Worm (Caenorhabditis elegans) whole organism, young adult: ENCODE measurements around the gene Y24F12A.1.

ENCODE experiments used
- B0019.2 ChIP-seq: fragments of 200-800 bp; sonication (Bioruptor generic); conservative IDR thresholded peaks from 2 replicates; pipeline ENCODE4 v1.3.6; 2022; ENCODE audit warnings: missing genetic modification reagents, missing genetic modification characterization, missing compliant biosample characterization
- F22D6.2 ChIP-seq: sonication (generic microtip); optimal IDR thresholded peaks from 2 replicates; lab custom pipeline; 2016; ENCODE audit warnings: mild to moderate bottlenecking, missing genetic modification characterization, missing compliant biosample characterization
- atf-7 ChIP-seq: sonication (generic microtip); optimal IDR thresholded peaks from 2 replicates; lab custom pipeline; 2017; ENCODE audit warnings: mild to moderate bottlenecking, missing genetic modification characterization, missing compliant biosample characterization
- athp-1 ChIP-seq: sonication (generic microtip); optimal IDR thresholded peaks from 2 replicates; lab custom pipeline; 2017; ENCODE audit warnings: mild to moderate bottlenecking, missing genetic modification characterization, missing compliant biosample characterization
- ceh-100 ChIP-seq: fragments of 200-800 bp; sonication (Bioruptor generic); IDR thresholded peaks from 2 replicates; pipeline ENCODE4 v1.3.6; 2022; ENCODE audit warnings: missing genetic modification reagents, missing genetic modification characterization, missing compliant biosample characterization
- egl-18 ChIP-seq: fragments of 200-800 bp; sonication (Bioruptor generic); IDR thresholded peaks from 2 replicates; pipeline ENCODE4 v1.3.6; 2022; ENCODE audit warnings: missing genetic modification reagents, missing genetic modification characterization, missing compliant biosample characterization
- fkh-3 ChIP-seq: sonication (generic microtip); optimal IDR thresholded peaks from 2 replicates; lab custom pipeline; 2016; ENCODE audit warnings: mild to moderate bottlenecking, missing genetic modification characterization, missing compliant biosample characterization
- hlh-12 ChIP-seq: sonication (generic microtip); optimal IDR thresholded peaks from 2 replicates; lab custom pipeline; 2016; ENCODE audit warnings: missing genetic modification characterization, missing compliant biosample characterization
- lin-35 ChIP-seq, 3 experiments: fragments of 150-350 bp in 2 of 3; sonication (generic microtip) in 1 of 3; optimal IDR thresholded peaks; 2 replicates each; lab custom pipeline; 2014 to 2018; ENCODE audit warnings: missing biosample characterization in 3 of 3, missing genetic modification characterization in 3 of 3, missing genetic modification reagents in 3 of 3
- lsy-27 ChIP-seq: sonication (generic microtip); optimal IDR thresholded peaks from 2 replicates; lab custom pipeline; 2017; ENCODE audit warnings: missing genetic modification characterization, mild to moderate bottlenecking, missing compliant biosample characterization, antibody characterized with exemption, missing genotype, borderline replicate concordance; ENCODE audit not compliant: insufficient read depth
- nfya-1 ChIP-seq: sonication (generic microtip); optimal IDR thresholded peaks from 2 replicates; lab custom pipeline; 2017; ENCODE audit warnings: antibody characterized with exemption, missing compliant biosample characterization, missing genetic modification characterization, borderline replicate concordance; ENCODE audit not compliant: insufficient read depth
- unc-62 ChIP-seq: fragments of 150-350 bp; optimal IDR thresholded peaks from 2 replicates; lab custom pipeline; 2014; ENCODE audit warnings: missing biosample characterization, missing genetic modification reagents, missing genetic modification characterization
- ztf-22 ChIP-seq: fragments of 200-800 bp; sonication (Bioruptor generic); optimal IDR thresholded peaks from 2 replicates; lab custom pipeline; 2018; ENCODE audit warnings: mild to moderate bottlenecking, missing genetic modification characterization, moderate library complexity, missing compliant biosample characterization
- ztf-26 ChIP-seq: sonication (generic microtip); optimal IDR thresholded peaks from 2 replicates; lab custom pipeline; 2017; ENCODE audit warnings: missing genetic modification characterization, missing compliant biosample characterization

DNA sequence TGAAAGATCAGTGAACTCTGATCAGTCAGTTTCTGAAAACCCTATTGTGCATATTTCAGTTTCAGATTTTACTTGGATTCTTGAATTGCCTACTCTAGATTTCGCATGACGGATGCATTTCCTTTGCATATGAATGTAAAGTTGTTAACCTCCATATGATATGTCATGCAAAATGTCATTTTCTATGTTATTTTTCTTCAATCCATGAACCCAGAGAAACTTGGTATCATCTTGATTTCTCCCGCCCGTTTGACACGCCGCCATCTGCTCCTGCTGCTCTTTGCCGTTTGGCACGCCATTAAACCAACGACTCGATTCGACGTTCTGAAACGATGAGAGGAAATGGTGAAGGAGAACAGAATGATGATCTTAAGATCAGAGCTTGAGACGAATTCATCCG is 45.3 kb downstream of the Y24F12A.1 start:
- TF ChIP-seq F22D6.2 (tag; lab: Kevin White, UChicago) (no peak), atf-7 (tag; lab: Kevin White, UChicago) (no peak), fkh-3 (tag; lab: Kevin White, UChicago) (no peak), egl-18 (no peak), B0019.2 (no peak), nfya-1 (tag; lab: Kevin White, UChicago) (no peak), lin-35 (GFP tag; optimal IDR thresholded peaks at IDR 0.05; lab: Kevin White, UChicago) (no peak), ztf-26 (tag; lab: Kevin White, UChicago) (no peak), athp-1 (tag; lab: Kevin White, UChicago) (no peak), lsy-27 (no peak), unc-62 (GFP tag; lab: Kevin White, UChicago) (no peak), ceh-100 (GFP tag; lab: Robert Waterston, UW) (no peak), ztf-22 (GFP tag; lab: Kevin White, UChicago) (no peak), hlh-12 (tag; lab: Kevin White, UChicago) (no peak)
